Fruit fly (Drosophila melanogaster) ovary, adult (tissue): ENCODE measurements around the gene CG14062.

ENCODE experiments used
- CG17801 ChIP-seq: fragments of 200-800 bp; optimal IDR thresholded peaks from 2 replicates; lab custom pipeline; 2019; ENCODE audit warnings: missing biosample characterization, mild to moderate bottlenecking, missing genetic modification characterization, moderate library complexity; ENCODE audit not compliant: partially characterized antibody

CG14062 gene

dm6 chr3R:28642791-28643190 is at the start of gene CG14062:
TSS of gene CG14062 (minus strand) at chr3R:28642891.
- no peak for TF ChIP-seq CG17801 (GFP tag; lab: Kevin White, UChicago)

dm6 chr3R:28687969-28688368 is 45.3 kb upstream of the CG14062 start:
- no peak for TF ChIP-seq CG17801 (GFP tag; lab: Kevin White, UChicago)

- TF ChIP-seq CG17801 (GFP tag; lab: Kevin White, UChicago) = no peak
Observed at dm6 chr3R:28685558-28685957, 42.9 kb upstream of the CG14062 start.

dm6 chr3R:28681834-28682464 is 39.3 kb upstream of the CG14062 start:
- TF ChIP-seq CG17801 (GFP tag; lab: Kevin White, UChicago) = no peak

- no peak for TF ChIP-seq CG17801 (GFP tag; lab: Kevin White, UChicago)
Observed at dm6 chr3R:28679583-28679982, 36.9 kb upstream of the CG14062 start.

- no peak for TF ChIP-seq CG17801 (GFP tag; lab: Kevin White, UChicago)
Observed at dm6 chr3R:28677527-28678134, 34.9 kb upstream of the CG14062 start.

- TF ChIP-seq CG17801 (GFP tag; lab: Kevin White, UChicago) = no peak
Observed at dm6 chr3R:28676870-28677526, 34.3 kb upstream of the CG14062 start.

- TF ChIP-seq CG17801 (GFP tag; lab: Kevin White, UChicago) = no peak
Observed at dm6 chr3R:28674788-28675187, 32.1 kb upstream of the CG14062 start, which contains the start of gene snu. TSS of gene snu (plus strand) at chr3R:28675041.

- peak; percentile 10 for TF ChIP-seq CG17801 (GFP tag; lab: Kevin White, UChicago)
Observed at dm6 chr3R:28672134-28672533, 29.4 kb upstream of the CG14062 start.

- TF ChIP-seq CG17801 (GFP tag; lab: Kevin White, UChicago) = no peak
Observed at dm6 chr3R:28670404-28670803, 27.7 kb upstream of the CG14062 start, which contains the start of gene Sid. TSS of gene Sid (plus strand) at chr3R:28670704.

dm6 chr3R:28668854-28669253 is 26.2 kb upstream of the CG14062 start, which contains the start of gene CG33346:
TSS of gene CG33346 (plus strand) at chr3R:28669233.
- TF ChIP-seq CG17801 (GFP tag; lab: Kevin White, UChicago) = no peak

dm6 chr3R:28662956-28663355 is 20.3 kb upstream of the CG14062 start:
- TF ChIP-seq CG17801 (GFP tag; lab: Kevin White, UChicago) = no peak

dm6 chr3R:28656127-28656715 is 13.5 kb upstream of the CG14062 start:
- TF ChIP-seq CG17801 (GFP tag; lab: Kevin White, UChicago) = no peak

dm6 chr3R:28654596-28654995 is 11.9 kb upstream of the CG14062 start:
- TF ChIP-seq CG17801 (GFP tag; lab: Kevin White, UChicago) = no peak

- no peak for TF ChIP-seq CG17801 (GFP tag; lab: Kevin White, UChicago)
Observed at dm6 chr3R:28650380-28650779, 7.7 kb upstream of the CG14062 start, which contains the start of gene CG31050. TSS of gene CG31050 (minus strand) at chr3R:28650480.
